Fruit fly (Drosophila melanogaster) whole organism, wandering third instar larva: ENCODE data around the gene TTLL3A.

Source experiments
- Myc ChIP-seq: fragments of >200 bp; optimal IDR thresholded peaks from 2 replicates; lab custom pipeline; 2017
- br ChIP-seq: fragments of 200-800 bp; sonication (Bioruptor generic); optimal IDR thresholded peaks from 2 replicates; lab custom pipeline; 2016; ENCODE audit warnings: missing biosample characterization, missing genetic modification characterization
- brk ChIP-seq: fragments of 200-800 bp; sonication (Bioruptor generic); optimal IDR thresholded peaks from 2 replicates; lab custom pipeline; 2016; ENCODE audit warnings: missing biosample characterization, mild to moderate bottlenecking, missing genetic modification characterization
- dsf ChIP-seq: sonication (Bioruptor generic); optimal IDR thresholded peaks from 2 replicates; lab custom pipeline; 2016; ENCODE audit warnings: missing biosample characterization, missing genetic modification characterization, borderline replicate concordance
- lola ChIP-seq: fragments of >200 bp; optimal IDR thresholded peaks from 2 replicates; lab custom pipeline; 2017; ENCODE audit warnings: missing biosample characterization, missing genetic modification characterization
- psq ChIP-seq: fragments of 200-800 bp; sonication (Bioruptor generic); optimal IDR thresholded peaks from 3 replicates; lab custom pipeline; 2017; ENCODE audit warnings: missing biosample characterization, mild to moderate bottlenecking, missing genetic modification characterization, moderate library complexity
- usp ChIP-seq: fragments of >200 bp; optimal IDR thresholded peaks from 2 replicates; lab custom pipeline; 2017; ENCODE audit warnings: missing biosample characterization, missing genetic modification characterization

DNA sequence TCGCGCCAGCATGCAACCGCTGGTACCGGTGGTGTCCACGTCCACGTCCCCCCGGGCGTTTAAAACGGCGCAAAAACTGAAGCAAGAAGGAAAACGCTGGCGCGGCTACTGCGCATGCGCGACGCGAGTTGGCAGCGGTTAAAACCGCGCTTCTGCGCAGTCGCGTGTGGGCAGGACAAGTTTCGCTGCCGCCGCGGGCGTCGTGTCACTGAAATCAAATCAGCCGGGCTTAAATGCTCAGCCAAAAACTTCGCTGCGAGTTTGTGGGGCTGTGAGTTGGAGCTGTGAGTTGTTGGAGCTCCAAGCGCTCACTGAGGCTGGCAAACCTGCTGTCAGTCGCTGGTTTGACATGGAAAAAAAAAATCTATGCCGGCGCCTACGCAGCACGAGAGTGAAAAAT is 34.9 kb downstream of the TTLL3A start:
- TF ChIP-seq Myc (lab: Kevin White, UChicago), result no peak
- TF ChIP-seq psq (GFP tag; lab: Kevin White, UChicago), result no peak
- TF ChIP-seq brk (GFP tag; lab: Kevin White, UChicago), result no peak
- no peak for TF ChIP-seq dsf (GFP tag; lab: Kevin White, UChicago)
- no peak for TF ChIP-seq lola (GFP tag; lab: Kevin White, UChicago)
- TF ChIP-seq br (GFP tag; lab: Kevin White, UChicago), result no peak
- TF ChIP-seq usp (GFP tag; lab: Kevin White, UChicago), result no peak
